Fruit fly (Drosophila melanogaster): ENCODE data around the gene mei-38.

Gene mei-38

DNA sequence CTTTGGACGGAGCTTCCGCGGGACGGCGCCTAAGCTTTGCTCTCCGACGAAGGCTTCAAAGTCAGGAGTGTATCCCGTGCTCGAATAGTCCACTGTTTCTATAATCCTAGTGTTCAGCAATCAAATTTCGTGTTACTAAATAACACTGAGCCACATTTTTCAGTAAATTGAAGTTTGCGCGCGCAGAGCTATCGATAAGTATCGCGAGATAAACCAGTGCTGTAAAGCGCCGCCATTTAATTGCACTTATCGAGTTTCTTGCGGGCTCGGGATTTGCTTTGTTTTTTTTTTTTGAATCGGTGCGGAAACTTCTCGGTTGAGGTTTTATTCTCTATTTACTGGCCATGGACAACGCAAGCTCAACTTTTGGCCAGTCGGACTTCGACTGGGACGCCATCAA lies at the start of gene mei-38, which contains the start of gene Rab27 (continued):
- peak; percentile 53 for TF ChIP-seq zen (tag; optimal IDR thresholded peaks at IDR 0.05)
- TF ChIP-seq cg (GFP tag; optimal IDR thresholded peaks at IDR 0.05) = no peak
- no peak for TF ChIP-seq CG11398 (GFP tag; optimal IDR thresholded peaks at IDR 0.05)
- TF ChIP-seq CG9727 (GFP tag; optimal IDR thresholded peaks at IDR 0.05) = no peak
- TF ChIP-seq her (GFP tag; optimal IDR thresholded peaks at IDR 0.05) = peak; percentile 54
- TF ChIP-seq grau (tag; optimal IDR thresholded peaks at IDR 0.05) = no peak
- TF ChIP-seq tin (GFP tag; optimal IDR thresholded peaks at IDR 0.05) = no peak
- no peak for TF ChIP-seq hth (optimal IDR thresholded peaks at IDR 0.05)
- no peak for TF ChIP-seq cwo (GFP tag; optimal IDR thresholded peaks at IDR 0.05)
- no peak for TF ChIP-seq schlank (tag; optimal IDR thresholded peaks at IDR 0.05)
- TF ChIP-seq Mrtf (GFP tag; IDR thresholded peaks at IDR 0.05) = no peak
- no peak for TF ChIP-seq twi (tag; optimal IDR thresholded peaks at IDR 0.05)
- TF ChIP-seq CrebB (tag; optimal IDR thresholded peaks at IDR 0.05) = no peak
- TF ChIP-seq CG12769 (tag; optimal IDR thresholded peaks at IDR 0.05) = no peak
- TF ChIP-seq Oli (tag; optimal IDR thresholded peaks at IDR 0.05) = no peak
- TF ChIP-seq Dip2 (GFP tag; IDR thresholded peaks at IDR 0.05) = no peak
- no peak for TF ChIP-seq mirr (GFP tag; optimal IDR thresholded peaks at IDR 0.05)
- no peak for TF ChIP-seq hkb (optimal IDR thresholded peaks at IDR 0.05)
- no peak for TF ChIP-seq hkb (GFP tag; IDR thresholded peaks at IDR 0.05)
- no peak for TF ChIP-seq MTF-1 (GFP tag; optimal IDR thresholded peaks at IDR 0.05; ENCODE audit: borderline replicate concordance)
- TF ChIP-seq Bgb (GFP tag; IDR thresholded peaks at IDR 0.05; ENCODE audit: partially characterized antibody) = peak; percentile 75
- peak; percentile 34 for TF ChIP-seq HmgD (GFP tag; optimal IDR thresholded peaks at IDR 0.05)
- TF ChIP-seq dm (GFP tag; optimal IDR thresholded peaks at IDR 0.05) = no peak
- TF ChIP-seq Usf (GFP tag; optimal IDR thresholded peaks at IDR 0.05) = no peak
- no peak for TF ChIP-seq sima (GFP tag; optimal IDR thresholded peaks at IDR 0.05)
- TF ChIP-seq Gsc (GFP tag; IDR thresholded peaks at IDR 0.05) = no peak
- TF ChIP-seq CG8388 (GFP tag; optimal IDR thresholded peaks at IDR 0.05) = no peak
- TF ChIP-seq CG18619 (GFP tag; optimal IDR thresholded peaks at IDR 0.05) = no peak
- TF ChIP-seq stc (GFP tag; IDR thresholded peaks at IDR 0.05) = no peak
- TF ChIP-seq row (GFP tag; IDR thresholded peaks at IDR 0.05) = peak; percentile 8; the same call in 1 of the 3 replicates
- TF ChIP-seq insv (GFP tag; optimal IDR thresholded peaks at IDR 0.05) = no peak
- no peak for TF ChIP-seq CG34422 (GFP tag; IDR thresholded peaks at IDR 0.05)
- no peak for TF ChIP-seq Trl (optimal IDR thresholded peaks at IDR 0.05)
- TF ChIP-seq Trl (GFP tag; optimal IDR thresholded peaks at IDR 0.05) = no peak
- no peak for TF ChIP-seq sisA (GFP tag; IDR thresholded peaks at IDR 0.05)
- TF ChIP-seq Sox102F (GFP tag; optimal IDR thresholded peaks at IDR 0.05) = no peak
- peak; percentile 76 for TF ChIP-seq Med (GFP tag)
- TF ChIP-seq CG12104 (GFP tag; optimal IDR thresholded peaks at IDR 0.05) = no peak
- no peak for TF ChIP-seq fru (optimal IDR thresholded peaks at IDR 0.05)
- TF ChIP-seq ase (GFP tag; IDR thresholded peaks at IDR 0.05) = no peak
- no peak for TF ChIP-seq CG6813 (GFP tag; optimal IDR thresholded peaks at IDR 0.05)
- TF ChIP-seq D19B (GFP tag; optimal IDR thresholded peaks at IDR 0.05) = no peak
- TF ChIP-seq Abd-B (GFP tag; optimal IDR thresholded peaks at IDR 0.05) = peak; percentile 2
- TF ChIP-seq Taf1 (GFP tag; IDR thresholded peaks at IDR 0.05) = no peak
- no peak for TF ChIP-seq kay (GFP tag; optimal IDR thresholded peaks at IDR 0.05)
- TF ChIP-seq tap (tag; optimal IDR thresholded peaks at IDR 0.05) = no peak
- no peak for TF ChIP-seq CG10366 (GFP tag; IDR thresholded peaks at IDR 0.05)
- no peak for TF ChIP-seq ab (GFP tag; optimal IDR thresholded peaks at IDR 0.05)
- no peak for TF ChIP-seq Dfd (GFP tag; optimal IDR thresholded peaks at IDR 0.05)
- TF ChIP-seq Chrac-16 (GFP tag; optimal IDR thresholded peaks at IDR 0.05) = no peak
- no peak for TF ChIP-seq Bteb2 (GFP tag; optimal IDR thresholded peaks at IDR 0.05)
- TF ChIP-seq ind (GFP tag; optimal IDR thresholded peaks at IDR 0.05) = no peak
- no peak for TF ChIP-seq nerfin-1 (tag; optimal IDR thresholded peaks at IDR 0.05)
- TF ChIP-seq slbo (GFP tag; IDR thresholded peaks at IDR 0.05) = peak; percentile 57; the same call in 1 of the 2 replicates
